Fruit fly (Drosophila melanogaster) whole organism, embryonic: ENCODE measurements around the gene CAH6.

Source experiments
- ATbp ChIP-seq: fragments of 200-800 bp; sonication (Bioruptor generic); optimal IDR thresholded peaks from 2 replicates; lab custom pipeline; 2017; ENCODE audit warnings: missing biosample characterization, mild to moderate bottlenecking, missing genetic modification characterization, missing genetic modification reagents
- CG10462 ChIP-seq: fragments of 200-800 bp; sonication (Bioruptor generic); optimal IDR thresholded peaks from 2 replicates; lab custom pipeline; 2016; ENCODE audit warnings: missing biosample characterization, missing genetic modification characterization
- CG10959 ChIP-seq: fragments of 200-800 bp; sonication (Bioruptor generic); IDR thresholded peaks from 2 replicates; pipeline ENCODE4 v1.3.6; 2022; ENCODE audit warnings: missing biosample characterization, missing genetic modification characterization
- CG11247 ChIP-seq: fragments of 200-800 bp; sonication (Bioruptor generic); IDR thresholded peaks from 2 replicates; pipeline ENCODE4 v1.3.6; 2022; ENCODE audit warnings: missing biosample characterization, missing genetic modification characterization
- CG11696 ChIP-seq: fragments of 200-800 bp; sonication (Bioruptor generic); IDR thresholded peaks from 2 replicates; pipeline ENCODE4 v1.3.6; 2022; ENCODE audit warnings: missing biosample characterization, missing genetic modification characterization
- CG1233 ChIP-seq: fragments of 200-800 bp; sonication (Bioruptor generic); optimal IDR thresholded peaks from 4 replicates; lab custom pipeline; 2018; ENCODE audit warnings: missing biosample characterization, mild to moderate bottlenecking, missing genetic modification characterization
- CG12942 ChIP-seq: fragments of 200-800 bp; sonication (Bioruptor generic); optimal IDR thresholded peaks from 3 replicates; lab custom pipeline; 2016; ENCODE audit warnings: missing biosample characterization, missing genetic modification characterization
- CG14667 ChIP-seq: fragments of 200-800 bp; sonication (Bioruptor generic); IDR thresholded peaks from 2 replicates; pipeline ENCODE4 v1.3.6; 2022; ENCODE audit warnings: missing biosample characterization, missing genetic modification characterization
- CG14965 ChIP-seq: fragments of 200-800 bp; sonication (Bioruptor generic); optimal IDR thresholded peaks from 2 replicates; lab custom pipeline; 2016; ENCODE audit warnings: missing biosample characterization, missing genetic modification characterization, borderline replicate concordance
- CG15601 ChIP-seq: fragments of 200-800 bp; sonication (Bioruptor generic); optimal IDR thresholded peaks from 3 replicates; lab custom pipeline; 2019; ENCODE audit warnings: missing biosample characterization, mild to moderate bottlenecking, missing genetic modification characterization, moderate library complexity
- CG2116 ChIP-seq: fragments of 200-800 bp; sonication (Bioruptor generic); optimal IDR thresholded peaks from 3 replicates; lab custom pipeline; 2018; ENCODE audit warnings: missing biosample characterization, mild to moderate bottlenecking, missing genetic modification characterization
- CG31388 ChIP-seq: fragments of 200-800 bp; sonication (Bioruptor generic); optimal IDR thresholded peaks from 2 replicates; lab custom pipeline; 2016; ENCODE audit warnings: missing biosample characterization, missing genetic modification characterization
- CG32772 ChIP-seq: fragments of 200-800 bp; sonication (Bioruptor generic); IDR thresholded peaks from 2 replicates; pipeline ENCODE4 v1.3.6; 2022; ENCODE audit warnings: missing biosample characterization, missing genetic modification characterization
- CG4820 ChIP-seq: fragments of 200-800 bp; sonication (Bioruptor generic); optimal IDR thresholded peaks from 3 replicates; lab custom pipeline; 2016; ENCODE audit warnings: missing biosample characterization, missing genetic modification characterization
- CG6791 ChIP-seq: fragments of 200-800 bp; sonication (Bioruptor generic); IDR thresholded peaks from 3 replicates; pipeline ENCODE4 v1.3.6; 2022; ENCODE audit warnings: missing biosample characterization, missing genetic modification characterization; ENCODE audit not compliant: partially characterized antibody
- CG7928 ChIP-seq: fragments of 200-800 bp; sonication (Bioruptor generic); optimal IDR thresholded peaks from 2 replicates; lab custom pipeline; 2017; ENCODE audit warnings: missing biosample characterization, mild to moderate bottlenecking, missing genetic modification characterization
- Camta ChIP-seq: fragments of 200-800 bp; sonication (Bioruptor generic); optimal IDR thresholded peaks from 2 replicates; lab custom pipeline; 2016; ENCODE audit warnings: missing biosample characterization, missing genetic modification characterization
- CkIIα-i1 ChIP-seq: fragments of 200-800 bp; sonication (Bioruptor generic); IDR thresholded peaks from 2 replicates; pipeline ENCODE4 v1.3.6; 2022; ENCODE audit warnings: missing biosample characterization, missing genetic modification characterization
- Drgx ChIP-seq: fragments of 200-800 bp; sonication (Bioruptor generic); IDR thresholded peaks from 2 replicates; pipeline ENCODE4 v1.3.6; 2022; ENCODE audit warnings: missing biosample characterization, missing genetic modification characterization
- Elba2 ChIP-seq: fragments of 200-800 bp; sonication (Bioruptor generic); optimal IDR thresholded peaks from 3 replicates; lab custom pipeline; 2016; ENCODE audit warnings: missing biosample characterization, missing genetic modification characterization
- Gsc ChIP-seq: fragments of 200-800 bp; sonication (Bioruptor generic); IDR thresholded peaks from 2 replicates; pipeline ENCODE4 v1.3.6; 2022; ENCODE audit warnings: missing biosample characterization, missing genetic modification characterization
- Hey ChIP-seq: fragments of 200-800 bp; sonication (Bioruptor generic); optimal IDR thresholded peaks from 3 replicates; lab custom pipeline; 2018; ENCODE audit warnings: missing biosample characterization, mild to moderate bottlenecking, missing genetic modification characterization
- Hr78 ChIP-seq, 2 experiments: fragments of 200-800 bp in 1 of 2; fragments of >200 bp in 1 of 2; sonication (Bioruptor generic) in 1 of 2; optimal IDR thresholded peaks; 2 replicates each; lab custom pipeline; 2017 to 2019; ENCODE audit warnings: missing biosample characterization in 2 of 2, missing genetic modification characterization in 2 of 2, mild to moderate bottlenecking in 1 of 2, moderate library complexity in 1 of 2
- Lpt ChIP-seq: fragments of >200 bp; optimal IDR thresholded peaks from 2 replicates; lab custom pipeline; 2018; ENCODE audit warnings: missing biosample characterization, missing genetic modification characterization
- NC2β ChIP-seq: fragments of 200-800 bp; sonication (Bioruptor generic); optimal IDR thresholded peaks from 2 replicates; lab custom pipeline; 2016; ENCODE audit warnings: missing biosample characterization, missing genetic modification characterization
- NFAT ChIP-seq: fragments of 200-800 bp; sonication (Bioruptor generic); IDR thresholded peaks from 2 replicates; pipeline ENCODE4 v1.3.6; 2022; ENCODE audit warnings: missing biosample characterization, missing genetic modification characterization
- NK7.1 ChIP-seq: fragments of 200-800 bp; sonication (Bioruptor generic); optimal IDR thresholded peaks from 3 replicates; lab custom pipeline; 2016; ENCODE audit warnings: missing biosample characterization, missing genetic modification characterization
- Oaz ChIP-seq: fragments of 200-800 bp; sonication (Bioruptor generic); IDR thresholded peaks from 2 replicates; pipeline ENCODE4 v1.3.6; 2022; ENCODE audit warnings: missing biosample characterization, missing genetic modification characterization
- Optix ChIP-seq: fragments of 200-800 bp; sonication (Bioruptor generic); IDR thresholded peaks from 3 replicates; pipeline ENCODE4 v1.3.6; 2022; ENCODE audit warnings: missing biosample characterization, missing genetic modification characterization
- Scr ChIP-seq: fragments of 200-800 bp; sonication (Bioruptor generic); IDR thresholded peaks from 2 replicates; pipeline ENCODE4 v1.3.6; 2022; ENCODE audit warnings: missing biosample characterization, missing genetic modification characterization; ENCODE audit not compliant: partially characterized antibody
- Taf1 ChIP-seq: fragments of 200-800 bp; sonication (Bioruptor generic); IDR thresholded peaks from 2 replicates; pipeline ENCODE4 v1.3.6; 2022; ENCODE audit warnings: missing biosample characterization, missing genetic modification characterization
- ash1 ChIP-seq: fragments of 200-800 bp; sonication (Bioruptor generic); optimal IDR thresholded peaks from 2 replicates; lab custom pipeline; 2018; ENCODE audit warnings: missing biosample characterization, mild to moderate bottlenecking, missing genetic modification characterization
- croc ChIP-seq: fragments of 200-800 bp; sonication (Bioruptor generic); conservative IDR thresholded peaks from 3 replicates; pipeline ENCODE4 v1.3.6; 2022; ENCODE audit warnings: missing biosample characterization, missing genetic modification characterization
- cwo ChIP-seq: fragments of 200-800 bp; sonication (Bioruptor generic); optimal IDR thresholded peaks from 3 replicates; lab custom pipeline; 2017; ENCODE audit warnings: missing biosample characterization, missing genetic modification characterization, mild to moderate bottlenecking, moderate library complexity, missing genetic modification reagents
- dati ChIP-seq: fragments of 200-800 bp; sonication (Bioruptor generic); IDR thresholded peaks from 2 replicates; pipeline ENCODE4 v1.3.6; 2022; ENCODE audit warnings: missing biosample characterization, missing genetic modification characterization
- disco-r ChIP-seq: fragments of 200-800 bp; sonication (Bioruptor generic); optimal IDR thresholded peaks from 2 replicates; lab custom pipeline; 2016; ENCODE audit warnings: missing biosample characterization, missing genetic modification characterization
- ems ChIP-seq: fragments of 200-800 bp; sonication (Bioruptor generic); optimal IDR thresholded peaks from 3 replicates; lab custom pipeline; 2016; ENCODE audit warnings: missing biosample characterization, missing genetic modification characterization
- hbn ChIP-seq: fragments of 200-800 bp; sonication (Bioruptor generic); IDR thresholded peaks from 2 replicates; pipeline ENCODE4 v1.3.6; 2022; ENCODE audit warnings: missing biosample characterization, missing genetic modification characterization; ENCODE audit not compliant: partially characterized antibody
- jing ChIP-seq: fragments of 200-800 bp; sonication (Bioruptor generic); optimal IDR thresholded peaks from 2 replicates; lab custom pipeline; 2018; ENCODE audit warnings: missing biosample characterization, mild to moderate bottlenecking, missing genetic modification characterization
- kay ChIP-seq: fragments of 200-800 bp; sonication (Bioruptor generic); optimal IDR thresholded peaks from 2 replicates; lab custom pipeline; 2016; ENCODE audit warnings: missing biosample characterization, missing genetic modification characterization
- klu ChIP-seq: fragments of 200-800 bp; sonication (Bioruptor generic); IDR thresholded peaks from 2 replicates; pipeline ENCODE4 v1.3.6; 2022; ENCODE audit warnings: missing biosample characterization, missing genetic modification characterization
- lab ChIP-seq: fragments of 200-800 bp; sonication (Bioruptor generic); optimal IDR thresholded peaks from 3 replicates; lab custom pipeline; 2017; ENCODE audit warnings: missing biosample characterization, missing genetic modification characterization, mild to moderate bottlenecking, moderate library complexity, missing genetic modification reagents
- lbe ChIP-seq: fragments of 200-800 bp; sonication (Bioruptor generic); optimal IDR thresholded peaks from 2 replicates; lab custom pipeline; 2016; ENCODE audit warnings: missing biosample characterization, mild to moderate bottlenecking, missing genetic modification characterization
- odd ChIP-seq: fragments of 200-800 bp; sonication (Bioruptor generic); optimal IDR thresholded peaks from 2 replicates; lab custom pipeline; 2017; ENCODE audit warnings: missing biosample characterization, mild to moderate bottlenecking, missing genetic modification characterization
- peb ChIP-seq: fragments of 200-800 bp; sonication (Bioruptor generic); IDR thresholded peaks from 2 replicates; pipeline ENCODE4 v1.3.6; 2022; ENCODE audit warnings: missing biosample characterization, missing genetic modification characterization
- sens ChIP-seq: fragments of 200-800 bp; sonication (Bioruptor generic); peaks from one replicate; lab custom pipeline; 2016; ENCODE audit warnings: missing biosample characterization, missing genetic modification characterization
- slp2 ChIP-seq: fragments of 200-800 bp; sonication (Bioruptor generic); optimal IDR thresholded peaks from 2 replicates; lab custom pipeline; 2016; ENCODE audit warnings: missing biosample characterization, missing genetic modification characterization
- wor ChIP-seq: fragments of 200-800 bp; sonication (Bioruptor generic); IDR thresholded peaks from 2 replicates; pipeline ENCODE4 v1.3.6; 2022; ENCODE audit warnings: missing biosample characterization, missing genetic modification characterization
- yki ChIP-seq: fragments of >200 bp; optimal IDR thresholded peaks from 3 replicates; lab custom pipeline; 2018
- zf30C ChIP-seq: fragments of 200-800 bp; sonication (Bioruptor generic); optimal IDR thresholded peaks from 3 replicates; lab custom pipeline; 2018; ENCODE audit warnings: missing biosample characterization, mild to moderate bottlenecking, missing genetic modification characterization

The CAH6 gene

DNA sequence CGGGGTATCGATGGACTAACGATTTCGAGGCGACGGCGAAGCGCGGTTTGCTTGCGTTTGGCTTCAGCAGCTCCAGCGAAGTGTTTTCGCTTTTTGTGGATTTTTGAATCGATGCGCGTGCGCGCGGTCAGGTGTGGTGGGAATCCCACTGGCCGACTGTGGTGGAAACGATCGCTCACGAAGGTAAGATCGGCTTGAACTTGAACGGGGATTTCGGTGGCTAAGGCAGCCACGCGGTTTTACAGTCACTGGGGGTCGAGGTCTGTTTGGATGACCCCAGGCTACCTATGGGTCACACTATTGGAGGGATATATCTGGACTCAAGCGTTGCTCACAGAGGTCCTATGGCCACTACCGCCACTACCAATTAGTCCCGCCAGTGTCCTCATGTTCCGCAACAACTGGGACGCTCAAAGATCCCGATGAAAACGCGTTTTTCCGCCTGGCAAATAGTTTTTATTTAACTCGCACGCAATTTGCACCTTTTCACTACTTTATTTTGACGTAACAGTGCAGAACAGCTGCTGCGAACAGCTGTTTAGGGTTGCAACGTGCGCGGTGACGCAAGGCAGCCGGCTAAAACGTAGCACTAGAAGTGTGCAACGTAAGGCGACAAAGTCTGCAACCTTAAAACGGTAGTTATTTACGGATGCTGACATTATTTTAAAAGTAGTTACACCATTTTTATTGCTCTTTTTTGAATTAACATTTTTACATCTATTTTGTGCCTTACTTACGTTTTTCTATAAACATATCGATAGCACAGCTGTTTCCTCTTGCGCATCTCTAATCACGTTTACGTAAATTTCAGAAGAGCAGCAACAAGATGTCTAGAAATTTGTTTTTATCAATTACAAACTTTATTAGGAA is 5.1 kb upstream of the CAH6 start, which contains the start of the genes qless and mRpL32 (continued):
- TF ChIP-seq CG1233 (GFP tag; lab: Kevin White, UChicago) (no peak), Optix (GFP tag; lab: Robert Waterston, UW) (no peak), jing (GFP tag; lab: Kevin White, UChicago) (no peak), CkIIα-i1 (no peak), Hey (tag; lab: Kevin White, UChicago) (no peak), Elba2 (no peak), wor (GFP tag; lab: Robert Waterston, UW) (no peak), lab (GFP tag; lab: Kevin White, UChicago) (no peak), zf30C (GFP tag; lab: Kevin White, UChicago) (no peak), yki (no peak), CG6791 (GFP tag; lab: Robert Waterston, UW) (peak; percentile 22; the same call in 1 of the 3 replicates), CG10462 (no peak), ash1 (GFP tag; lab: Kevin White, UChicago) (no peak), peb (GFP tag; lab: Robert Waterston, UW) (peak; percentile 85), dati (GFP tag; lab: Robert Waterston, UW) (peak; percentile 70), Hr78 (GFP tag; optimal IDR thresholded peaks at IDR 0.05; lab: Kevin White, UChicago) (peak in 1 of 2 experiments; percentile 100), Camta (GFP tag; lab: Kevin White, UChicago) (peak; percentile 58), NC2β (GFP tag; lab: Kevin White, UChicago) (peak; percentile 25), NFAT (GFP tag; lab: Robert Waterston, UW) (peak; percentile 62; the same call in 1 of the 2 replicates), CG4820 (GFP tag; lab: Kevin White, UChicago) (peak; percentile 69), CG32772 (GFP tag; lab: Robert Waterston, UW) (peak; percentile 72), Oaz (GFP tag; lab: Robert Waterston, UW) (no peak), CG14965 (GFP tag; lab: Kevin White, UChicago) (no peak), Lpt (GFP tag; lab: Kevin White, UChicago) (no peak), CG15601 (no peak), hbn (peak; percentile 70; the same call in 1 of the 2 replicates), disco-r (GFP tag; lab: Kevin White, UChicago) (no peak), Taf1 (peak; percentile 79), CG7928 (peak; percentile 67), lbe (peak; percentile 67), klu (GFP tag; lab: Robert Waterston, UW) (no peak; the same call in 1 of the 2 replicates), CG12942 (no peak), sens (GFP tag; lab: Kevin White, UChicago) (peak; percentile 94), CG11247 (GFP tag; lab: Robert Waterston, UW) (peak; percentile 82), CG10959 (GFP tag; lab: Robert Waterston, UW) (peak; percentile 51), NK7.1 (GFP tag; lab: Kevin White, UChicago) (no peak), CG31388 (GFP tag; lab: Kevin White, UChicago) (peak; percentile 79), slp2 (peak; percentile 48), CG2116 (GFP tag; lab: Kevin White, UChicago) (peak; percentile 80), croc (GFP tag; lab: Robert Waterston, UW) (peak; percentile 71), CG11696 (GFP tag; lab: Robert Waterston, UW) (peak; percentile 50; the same call in 1 of the 2 replicates), cwo (GFP tag; lab: Kevin White, UChicago) (no peak), CG14667 (GFP tag; lab: Robert Waterston, UW) (peak; percentile 22; the same call in 1 of the 2 replicates), ems (peak; percentile 64), kay (GFP tag; lab: Kevin White, UChicago) (peak; percentile 71), ATbp (GFP tag; lab: Kevin White, UChicago) (no peak), Scr (peak; percentile 83), odd (GFP tag; lab: Kevin White, UChicago) (peak; percentile 26), Gsc (GFP tag; lab: Robert Waterston, UW) (peak; percentile 45; the same call in 1 of the 2 replicates), Drgx (peak; percentile 60)
